Fruit fly (Drosophila melanogaster): ENCODE measurements around the gene CG31735.

- TF ChIP-seq cic (GFP tag; optimal IDR thresholded peaks at IDR 0.05): no peak
- no peak for TF ChIP-seq toe (GFP tag; optimal IDR thresholded peaks at IDR 0.05)
- no peak for TF ChIP-seq CG1620 (GFP tag; optimal IDR thresholded peaks at IDR 0.05)
These were observed 12.1 kb downstream of the CG31735 start for dm6 chr2L:15907358-15907757.
